Fruit fly (Drosophila melanogaster) whole organism, adult: ENCODE measurements around the gene CG9288.

Experiments used
- CG1620 ChIP-seq: fragments of 200-800 bp; sonication (Bioruptor generic); optimal IDR thresholded peaks from 2 replicates; lab custom pipeline; 2016; ENCODE audit warnings: missing biosample characterization, missing genetic modification characterization
- CG33017 ChIP-seq: fragments of 200-800 bp; sonication (Bioruptor generic); optimal IDR thresholded peaks from 2 replicates; lab custom pipeline; 2018; ENCODE audit warnings: missing biosample characterization, mild to moderate bottlenecking, missing genetic modification characterization, moderate library complexity
- CG7101 ChIP-seq: fragments of 200-800 bp; sonication (Bioruptor generic); optimal IDR thresholded peaks from 2 replicates; lab custom pipeline; 2018; ENCODE audit warnings: missing biosample characterization, mild to moderate bottlenecking, missing genetic modification characterization, moderate library complexity
- Clk ChIP-seq: fragments of 200-800 bp; sonication (Bioruptor generic); optimal IDR thresholded peaks from 2 replicates; lab custom pipeline; 2017; ENCODE audit warnings: missing biosample characterization, missing genetic modification characterization
- ovo ChIP-seq: fragments of 200-800 bp; sonication (Bioruptor generic); optimal IDR thresholded peaks from 2 replicates; lab custom pipeline; 2016; ENCODE audit warnings: missing biosample characterization, missing genetic modification characterization
- pad ChIP-seq: fragments of 200-800 bp; sonication (Bioruptor generic); optimal IDR thresholded peaks from 3 replicates; lab custom pipeline; 2017; ENCODE audit warnings: missing biosample characterization, missing genetic modification characterization, mild to moderate bottlenecking, moderate library complexity, missing genetic modification reagents

dm6 chr3R:13785895-13786294 is 6.5 kb downstream of the CG9288 start:
- TF ChIP-seq CG1620 (no peak), ovo (no peak), Clk (no peak), CG7101 (no peak), CG33017 (no peak), pad (GFP tag; lab: Kevin White, UChicago) (no peak)
